Worm (Caenorhabditis elegans) whole organism, young adult: Measurements from ENCODE around the gene Y66H1A.5.

Experiments
- B0035.1 ChIP-seq: sonication (generic microtip); optimal IDR thresholded peaks from 2 replicates; lab custom pipeline; 2016; ENCODE audit warnings: missing genetic modification characterization, mild to moderate bottlenecking, missing compliant biosample characterization, missing genotype, missing genetic modification reagents
- C06A6.2 ChIP-seq: fragments of 200-800 bp; sonication (Bioruptor generic); conservative IDR thresholded peaks from 2 replicates; pipeline ENCODE4 v1.3.6; 2022; ENCODE audit warnings: missing genetic modification characterization, missing compliant biosample characterization
- C17E4.6 ChIP-seq: fragments of 200-800 bp; sonication (Bioruptor generic); IDR thresholded peaks from 2 replicates; pipeline ENCODE4 v1.3.6; 2022; ENCODE audit warnings: missing genetic modification reagents, missing genetic modification characterization, missing compliant biosample characterization
- D2030.7 ChIP-seq: fragments of 200-800 bp; sonication (Bioruptor generic); IDR thresholded peaks from 2 replicates; pipeline ENCODE4 v1.3.6; 2022; ENCODE audit warnings: missing genetic modification reagents, missing genetic modification characterization, missing compliant biosample characterization
- F33H1.4 ChIP-seq: fragments of 200-800 bp; sonication (Bioruptor generic); IDR thresholded peaks from 2 replicates; pipeline ENCODE4 v1.3.6; 2022; ENCODE audit warnings: missing genetic modification reagents, missing genetic modification characterization, missing compliant biosample characterization
- F52B5.7 ChIP-seq: sonication (generic microtip); optimal IDR thresholded peaks from 2 replicates; lab custom pipeline; 2016; ENCODE audit warnings: mild to moderate bottlenecking, missing genetic modification characterization, missing compliant biosample characterization
- F57A8.1 ChIP-seq: fragments of 200-800 bp; sonication (Bioruptor generic); optimal IDR thresholded peaks from 2 replicates; lab custom pipeline; 2018; ENCODE audit warnings: mild to moderate bottlenecking, missing genetic modification characterization, moderate library complexity, missing compliant biosample characterization
- T26A5.8 ChIP-seq: sonication (generic microtip); optimal IDR thresholded peaks from 2 replicates; lab custom pipeline; 2016; ENCODE audit warnings: missing genetic modification characterization, missing compliant biosample characterization
- Y53F4B.3 ChIP-seq: fragments of 200-800 bp; sonication (Bioruptor generic); IDR thresholded peaks from 2 replicates; pipeline ENCODE4 v1.3.6; 2022; ENCODE audit warnings: missing genetic modification reagents, missing genetic modification characterization, missing compliant biosample characterization
- akir-1 ChIP-seq: fragments of 200-800 bp; sonication (Bioruptor generic); optimal IDR thresholded peaks from 2 replicates; lab custom pipeline; 2018; ENCODE audit warnings: mild to moderate bottlenecking, missing genetic modification characterization, moderate library complexity, missing compliant biosample characterization
- ama-1 ChIP-seq, 3 experiments: fragments of 150-350 bp in 1 of 3; sonication (generic microtip) in 2 of 3; optimal IDR thresholded peaks; 2 replicates each; lab custom pipeline; 2014 to 2018; ENCODE audit warnings: missing biosample characterization in 2 of 3, missing genetic modification characterization in 2 of 3, missing genetic modification reagents in 2 of 3
- atf-7 ChIP-seq: sonication (generic microtip); optimal IDR thresholded peaks from 2 replicates; lab custom pipeline; 2017; ENCODE audit warnings: mild to moderate bottlenecking, missing genetic modification characterization, missing compliant biosample characterization
- athp-1 ChIP-seq: sonication (generic microtip); optimal IDR thresholded peaks from 2 replicates; lab custom pipeline; 2017; ENCODE audit warnings: mild to moderate bottlenecking, missing genetic modification characterization, missing compliant biosample characterization
- attf-6 ChIP-seq: fragments of 200-800 bp; sonication (Bioruptor generic); IDR thresholded peaks from 2 replicates; pipeline ENCODE4 v1.3.6; 2022; ENCODE audit warnings: missing genetic modification reagents, missing genetic modification characterization, missing compliant biosample characterization
- cebp-2 ChIP-seq: fragments of 200-800 bp; sonication (Bioruptor generic); IDR thresholded peaks from 2 replicates; pipeline ENCODE4 v1.3.6; 2022; ENCODE audit warnings: missing genetic modification characterization, missing compliant biosample characterization
- chd-7 ChIP-seq: sonication (generic microtip); optimal IDR thresholded peaks from 2 replicates; lab custom pipeline; 2016; ENCODE audit warnings: mild to moderate bottlenecking, missing genetic modification characterization, moderate library complexity, missing compliant biosample characterization
- die-1 ChIP-seq: sonication (generic microtip); optimal IDR thresholded peaks from 2 replicates; lab custom pipeline; 2016; ENCODE audit warnings: missing genotype, mild to moderate bottlenecking, missing genetic modification characterization, missing compliant biosample characterization
- dpl-1 ChIP-seq: fragments of 150-350 bp; optimal IDR thresholded peaks from 2 replicates; lab custom pipeline; 2014; ENCODE audit warnings: missing biosample characterization, missing genetic modification reagents, missing genetic modification characterization
- egrh-3 ChIP-seq: fragments of 200-800 bp; sonication (Bioruptor generic); IDR thresholded peaks from 2 replicates; pipeline ENCODE4 v1.3.6; 2022; ENCODE audit warnings: missing genetic modification reagents, missing genetic modification characterization, missing compliant biosample characterization
- ekl-4 ChIP-seq: fragments of 200-800 bp; sonication (Bioruptor generic); IDR thresholded peaks from 2 replicates; pipeline ENCODE4 v1.3.6; 2022; ENCODE audit warnings: missing genetic modification reagents, missing genetic modification characterization, missing compliant biosample characterization
- ets-4 ChIP-seq: fragments of 200-800 bp; sonication (Bioruptor generic); optimal IDR thresholded peaks from 2 replicates; lab custom pipeline; 2018; ENCODE audit warnings: mild to moderate bottlenecking, missing genetic modification characterization, missing compliant biosample characterization
- gei-17 ChIP-seq: fragments of 200-800 bp; sonication (Bioruptor generic); optimal IDR thresholded peaks from 2 replicates; lab custom pipeline; 2018; ENCODE audit warnings: mild to moderate bottlenecking, missing genetic modification characterization, missing compliant biosample characterization
- hlh-26 ChIP-seq: fragments of 200-800 bp; sonication (Bioruptor generic); conservative IDR thresholded peaks from 2 replicates; pipeline ENCODE4 v1.3.6; 2022; ENCODE audit warnings: missing genetic modification reagents, missing genetic modification characterization, missing compliant biosample characterization
- hsf-1 ChIP-seq: fragments of 200-800 bp; sonication (Bioruptor generic); IDR thresholded peaks from 2 replicates; pipeline ENCODE4 v1.3.6; 2022; ENCODE audit warnings: missing genetic modification reagents, missing genetic modification characterization, missing compliant biosample characterization
- let-607 ChIP-seq, 2 experiments: fragments of 200-800 bp in 1 of 2; sonication (Bioruptor generic) in 1 of 2; sonication (generic microtip) in 1 of 2; optimal IDR thresholded peaks; 2 replicates each; lab custom pipeline; 2016 to 2018; ENCODE audit warnings: mild to moderate bottlenecking in 2 of 2, missing compliant biosample characterization in 2 of 2, missing genetic modification characterization in 2 of 2, moderate library complexity in 2 of 2, missing genotype in 1 of 2
- lin-26 ChIP-seq: fragments of 200-800 bp; sonication (Bioruptor generic); IDR thresholded peaks from 2 replicates; pipeline ENCODE4 v1.3.6; 2022; ENCODE audit warnings: missing genetic modification reagents, missing genetic modification characterization, missing compliant biosample characterization
- lin-54 ChIP-seq: fragments of 200-800 bp; sonication (Bioruptor generic); optimal IDR thresholded peaks from 2 replicates; lab custom pipeline; 2018; ENCODE audit warnings: mild to moderate bottlenecking, missing genetic modification characterization, missing compliant biosample characterization
- lsy-27 ChIP-seq: sonication (generic microtip); optimal IDR thresholded peaks from 2 replicates; lab custom pipeline; 2017; ENCODE audit warnings: missing genetic modification characterization, mild to moderate bottlenecking, missing compliant biosample characterization, antibody characterized with exemption, missing genotype, borderline replicate concordance; ENCODE audit not compliant: insufficient read depth
- mel-28 ChIP-seq: sonication (generic microtip); optimal IDR thresholded peaks from 2 replicates; lab custom pipeline; 2016; ENCODE audit warnings: borderline replicate concordance, mild to moderate bottlenecking, missing genetic modification characterization, missing compliant biosample characterization
- nfya-2 ChIP-seq: fragments of 200-800 bp; sonication (Bioruptor generic); IDR thresholded peaks from 2 replicates; pipeline ENCODE4 v1.3.6; 2022; ENCODE audit warnings: missing genetic modification reagents, missing genetic modification characterization, missing compliant biosample characterization
- nfyb-1 ChIP-seq: fragments of 200-800 bp; sonication (Bioruptor generic); IDR thresholded peaks from 2 replicates; pipeline ENCODE4 v1.3.6; 2022; ENCODE audit warnings: missing genetic modification reagents, missing genetic modification characterization, missing compliant biosample characterization
- nhr-120 ChIP-seq: fragments of 200-800 bp; sonication (Bioruptor generic); IDR thresholded peaks from 2 replicates; pipeline ENCODE4 v1.3.6; 2022; ENCODE audit warnings: missing genetic modification characterization, missing compliant biosample characterization
- nhr-179 ChIP-seq: sonication (generic microtip); optimal IDR thresholded peaks from 2 replicates; lab custom pipeline; 2016; ENCODE audit warnings: mild to moderate bottlenecking, missing genetic modification characterization, missing compliant biosample characterization
- nhr-27 ChIP-seq: fragments of 200-800 bp; sonication (Bioruptor generic); optimal IDR thresholded peaks from 2 replicates; lab custom pipeline; 2018; ENCODE audit warnings: mild to moderate bottlenecking, missing genetic modification characterization, moderate library complexity, missing compliant biosample characterization
- pbrm-1 ChIP-seq: fragments of 200-800 bp; sonication (Bioruptor generic); IDR thresholded peaks from 2 replicates; pipeline ENCODE4 v1.3.6; 2022; ENCODE audit warnings: missing genetic modification reagents, missing genetic modification characterization, missing compliant biosample characterization
- pha-4 ChIP-seq: fragments of 150-350 bp; sonication (generic microtip); optimal IDR thresholded peaks from 2 replicates; lab custom pipeline; 2014; ENCODE audit warnings: missing biosample characterization, missing genetic modification reagents, missing genetic modification characterization
- rpc-1 ChIP-seq, 2 experiments: fragments of 150-350 bp in 1 of 2; sonication (generic microtip) in 1 of 2; optimal IDR thresholded peaks; 2 replicates each; lab custom pipeline; 2014 to 2018; ENCODE audit warnings: missing biosample characterization in 1 of 2, missing genetic modification characterization in 1 of 2, missing genetic modification reagents in 1 of 2, missing genotype in 1 of 2
- sdz-38 ChIP-seq: sonication (generic microtip); optimal IDR thresholded peaks from 2 replicates; lab custom pipeline; 2016; ENCODE audit warnings: missing genotype, missing genetic modification characterization, missing compliant biosample characterization
- sea-2 ChIP-seq: fragments of 200-800 bp; sonication (Bioruptor generic); IDR thresholded peaks from 2 replicates; pipeline ENCODE4 v1.3.6; 2022; ENCODE audit warnings: missing genetic modification characterization, missing compliant biosample characterization
- snpc-1.3 ChIP-seq: sonication (generic microtip); optimal IDR thresholded peaks from 2 replicates; lab custom pipeline; 2017; ENCODE audit warnings: missing genetic modification characterization, mild to moderate bottlenecking, missing compliant biosample characterization, antibody characterized with exemption, moderate library complexity, missing genotype, missing genetic modification reagents; ENCODE audit not compliant: insufficient read depth
- tbp1 ChIP-seq: fragments of 200-800 bp; sonication (Bioruptor generic); optimal IDR thresholded peaks from 2 replicates; lab custom pipeline; 2018; ENCODE audit warnings: mild to moderate bottlenecking, missing genetic modification characterization, missing compliant biosample characterization
- tlf-1 ChIP-seq: fragments of 200-800 bp; sonication (Bioruptor generic); optimal IDR thresholded peaks from 2 replicates; lab custom pipeline; 2018; ENCODE audit warnings: mild to moderate bottlenecking, missing genetic modification characterization, missing compliant biosample characterization
- xnd-1 ChIP-seq: sonication (generic microtip); optimal IDR thresholded peaks from 2 replicates; lab custom pipeline; 2016; ENCODE audit warnings: missing genotype, missing genetic modification reagents, missing genetic modification characterization, missing compliant biosample characterization
- zfh-2 ChIP-seq: fragments of 200-800 bp; sonication (Bioruptor generic); conservative IDR thresholded peaks from 2 replicates; pipeline ENCODE4 v1.3.6; 2022; ENCODE audit warnings: missing genetic modification reagents, missing genetic modification characterization, missing compliant biosample characterization
- zim-3 ChIP-seq: sonication (generic microtip); optimal IDR thresholded peaks from 2 replicates; lab custom pipeline; 2017; ENCODE audit warnings: mild to moderate bottlenecking, missing genetic modification characterization, moderate library complexity, missing compliant biosample characterization
- ztf-18 ChIP-seq: sonication (generic microtip); optimal IDR thresholded peaks from 2 replicates; lab custom pipeline; 2016; ENCODE audit warnings: missing genotype, mild to moderate bottlenecking, missing genetic modification characterization, missing compliant biosample characterization
- ztf-25 ChIP-seq: fragments of 200-800 bp; sonication (Bioruptor generic); IDR thresholded peaks from 2 replicates; pipeline ENCODE4 v1.3.6; 2022; ENCODE audit warnings: missing genetic modification reagents, missing genetic modification characterization, missing compliant biosample characterization
- ztf-26 ChIP-seq: sonication (generic microtip); optimal IDR thresholded peaks from 2 replicates; lab custom pipeline; 2017; ENCODE audit warnings: missing genetic modification characterization, missing compliant biosample characterization
- ztf-6 ChIP-seq: fragments of 200-800 bp; sonication (Bioruptor generic); IDR thresholded peaks from 2 replicates; pipeline ENCODE4 v1.3.6; 2022; ENCODE audit warnings: missing genetic modification reagents, missing genetic modification characterization, missing compliant biosample characterization

The Y66H1A.5 gene

ce11 chrIV:393409-393930 is 35.5 kb downstream of the Y66H1A.5 start, which contains the start of the genes T07A9.15 and nog-1:
TSS of gene T07A9.15 (minus strand) at chrIV:393546.
TSS of gene nog-1 (plus strand) at chrIV:393880.
- TF ChIP-seq zfh-2 (GFP tag; lab: Robert Waterston, UW) (no peak), Y53F4B.3 (GFP tag; lab: Robert Waterston, UW) (no peak), C06A6.2 (GFP tag; lab: Robert Waterston, UW) (no peak), nhr-27 (tag; lab: Kevin White, UChicago) (no peak), C17E4.6 (GFP tag; lab: Robert Waterston, UW) (no peak), lin-54 (GFP tag; lab: Kevin White, UChicago) (peak; percentile 49), B0035.1 (no peak), tlf-1 (GFP tag; lab: Kevin White, UChicago) (no peak), nhr-179 (tag; lab: Kevin White, UChicago) (no peak), ekl-4 (GFP tag; lab: Robert Waterston, UW) (no peak; the same call in 1 of the 2 replicates), egrh-3 (no peak), dpl-1 (GFP tag; lab: Kevin White, UChicago) (no peak), tbp1 (GFP tag; lab: Kevin White, UChicago) (peak; percentile 20), sea-2 (GFP tag; lab: Robert Waterston, UW) (no peak), nfyb-1 (GFP tag; lab: Robert Waterston, UW) (no peak), hlh-26 (no peak), lsy-27 (tag; lab: Kevin White, UChicago) (no peak), let-607 (tag; optimal IDR thresholded peaks at IDR 0.05; lab: Kevin White, UChicago) (no peak), gei-17 (GFP tag; lab: Kevin White, UChicago) (no peak), ama-1 (optimal IDR thresholded peaks at IDR 0.05; lab: Kevin White, UChicago) (no peak), ama-1 (GFP tag; optimal IDR thresholded peaks at IDR 0.05; lab: Kevin White, UChicago) (no peak), atf-7 (no peak), hsf-1 (GFP tag; lab: Robert Waterston, UW) (no peak), nhr-120 (GFP tag; lab: Robert Waterston, UW) (no peak), lin-26 (no peak), F57A8.1 (GFP tag; lab: Kevin White, UChicago) (no peak), xnd-1 (tag; lab: Kevin White, UChicago) (no peak), attf-6 (no peak), ztf-25 (GFP tag; lab: Robert Waterston, UW) (no peak), ztf-26 (tag; lab: Kevin White, UChicago) (no peak), ets-4 (GFP tag; lab: Kevin White, UChicago) (no peak), T26A5.8 (tag; lab: Kevin White, UChicago) (no peak), akir-1 (no peak), sdz-38 (tag; lab: Kevin White, UChicago) (no peak), F33H1.4 (GFP tag; lab: Robert Waterston, UW) (peak; percentile 53), ztf-6 (GFP tag; lab: Robert Waterston, UW) (no peak), cebp-2 (GFP tag; lab: Robert Waterston, UW) (no peak), F52B5.7 (tag; lab: Kevin White, UChicago) (no peak), pha-4 (tag; lab: Kevin White, UChicago) (no peak), snpc-1.3 (tag; lab: Kevin White, UChicago) (peak; percentile 47), zim-3 (tag; lab: Kevin White, UChicago) (no peak), die-1 (tag; lab: Kevin White, UChicago) (no peak), pbrm-1 (GFP tag; lab: Robert Waterston, UW) (no peak), athp-1 (tag; lab: Kevin White, UChicago) (no peak), D2030.7 (peak; percentile 43), nfya-2 (no peak), ztf-18 (tag; lab: Kevin White, UChicago) (no peak), chd-7 (no peak), mel-28 (tag; lab: Kevin White, UChicago) (no peak), rpc-1 (optimal IDR thresholded peaks at IDR 0.05; lab: Kevin White, UChicago) (no peak), rpc-1 (tag; optimal IDR thresholded peaks at IDR 0.05; lab: Kevin White, UChicago) (no peak)
